Worm (Caenorhabditis elegans) whole organism, L3 larva: ENCODE data around the gene fbxa-78.

Source experiments
- R02D3.7 ChIP-seq: fragments of 150-350 bp; optimal IDR thresholded peaks from 2 replicates; lab custom pipeline; 2014; ENCODE audit warnings: missing biosample characterization, missing genetic modification characterization
- ZK546.5 ChIP-seq: sonication (generic microtip); optimal IDR thresholded peaks from 2 replicates; lab custom pipeline; 2017; ENCODE audit warnings: missing biosample characterization, missing genetic modification characterization
- ceh-16 ChIP-seq: sonication (generic microtip); optimal IDR thresholded peaks from 2 replicates; lab custom pipeline; 2017; ENCODE audit warnings: missing biosample characterization, missing genetic modification characterization
- ceh-28 ChIP-seq: fragments of 150-350 bp; optimal IDR thresholded peaks from 2 replicates; lab custom pipeline; 2014; ENCODE audit warnings: missing biosample characterization, missing genetic modification reagents, missing genetic modification characterization
- egl-27 ChIP-seq: sonication (generic microtip); optimal IDR thresholded peaks from 4 replicates; lab custom pipeline; 2017; ENCODE audit warnings: missing biosample characterization, missing genetic modification reagents, missing genetic modification characterization
- elt-1 ChIP-seq: fragments of 150-350 bp; optimal IDR thresholded peaks from 2 replicates; lab custom pipeline; 2014; ENCODE audit warnings: missing biosample characterization, missing genetic modification characterization
- elt-2 ChIP-seq: sonication (generic microtip); optimal IDR thresholded peaks from 2 replicates; lab custom pipeline; 2016; ENCODE audit warnings: missing genetic modification reagents, mild to moderate bottlenecking, missing genetic modification characterization, missing compliant biosample characterization
- eor-1 ChIP-seq, 2 experiments: fragments of 150-350 bp; optimal IDR thresholded peaks; 2 replicates each; lab custom pipeline; 2014 to 2018; ENCODE audit warnings: missing biosample characterization in 2 of 2, missing genetic modification characterization in 2 of 2
- fos-1 ChIP-seq: fragments of 150-350 bp; optimal IDR thresholded peaks from 2 replicates; lab custom pipeline; 2014; ENCODE audit warnings: missing biosample characterization, missing genetic modification characterization
- hmg-11 ChIP-seq: sonication (generic microtip); optimal IDR thresholded peaks from 2 replicates; lab custom pipeline; 2016; ENCODE audit warnings: missing genetic modification characterization, missing compliant biosample characterization
- jun-1 ChIP-seq: fragments of 150-350 bp; optimal IDR thresholded peaks from 2 replicates; lab custom pipeline; 2014; ENCODE audit warnings: missing biosample characterization, missing genetic modification reagents, missing genetic modification characterization
- lin-15B ChIP-seq: fragments of 150-350 bp; optimal IDR thresholded peaks from 2 replicates; lab custom pipeline; 2014; ENCODE audit warnings: missing biosample characterization, missing genetic modification characterization
- lin-39 ChIP-seq: fragments of 150-350 bp; optimal IDR thresholded peaks from 2 replicates; lab custom pipeline; 2018; ENCODE audit warnings: missing biosample characterization, missing genetic modification reagents, missing genetic modification characterization
- mml-1 ChIP-seq: fragments of 150-350 bp; sonication (generic microtip); optimal IDR thresholded peaks from 3 replicates; lab custom pipeline; 2014; ENCODE audit warnings: missing biosample characterization, missing genetic modification characterization
- nfya-1 ChIP-seq: sonication (generic microtip); optimal IDR thresholded peaks from 2 replicates; lab custom pipeline; 2017; ENCODE audit warnings: missing genetic modification characterization, mild to moderate bottlenecking, missing compliant biosample characterization, antibody characterized with exemption, moderate library complexity; ENCODE audit not compliant: insufficient read depth
- nhr-12 ChIP-seq: fragments of 150-350 bp; optimal IDR thresholded peaks from 2 replicates; lab custom pipeline; 2014; ENCODE audit warnings: missing biosample characterization, missing genetic modification characterization
- nhr-23 ChIP-seq: fragments of 150-350 bp; optimal IDR thresholded peaks from 2 replicates; lab custom pipeline; 2014; ENCODE audit warnings: missing biosample characterization, missing genetic modification reagents, missing genetic modification characterization
- nhr-237 ChIP-seq: fragments of 150-350 bp; optimal IDR thresholded peaks from 2 replicates; lab custom pipeline; 2014; ENCODE audit warnings: missing biosample characterization, missing genetic modification characterization
- nhr-28 ChIP-seq: fragments of 150-350 bp; optimal IDR thresholded peaks from 2 replicates; lab custom pipeline; 2014; ENCODE audit warnings: missing biosample characterization, missing genetic modification characterization
- nhr-43 ChIP-seq: sonication (generic microtip); optimal IDR thresholded peaks from 2 replicates; lab custom pipeline; 2016; ENCODE audit warnings: mild to moderate bottlenecking, missing genetic modification characterization, missing compliant biosample characterization; ENCODE audit not compliant: poor library complexity, severe bottlenecking
- nhr-67 ChIP-seq: fragments of 150-350 bp; optimal IDR thresholded peaks from 2 replicates; lab custom pipeline; 2014; ENCODE audit warnings: missing biosample characterization, missing genetic modification characterization
- nhr-76 ChIP-seq: fragments of 150-350 bp; sonication (generic microtip); optimal IDR thresholded peaks from 5 replicates; lab custom pipeline; 2014; ENCODE audit warnings: missing biosample characterization, missing genetic modification characterization
- pha-4 ChIP-seq: fragments of 150-350 bp; optimal IDR thresholded peaks from 2 replicates; lab custom pipeline; 2014; ENCODE audit warnings: missing biosample characterization, missing genetic modification reagents, missing genetic modification characterization
- pqm-1 ChIP-seq: fragments of 150-350 bp; optimal IDR thresholded peaks from 2 replicates; lab custom pipeline; 2017; ENCODE audit warnings: missing biosample characterization, missing genetic modification characterization, inconsistent platforms
- sea-2 ChIP-seq: fragments of 150-350 bp; sonication (generic microtip); optimal IDR thresholded peaks from 4 replicates; lab custom pipeline; 2014; ENCODE audit warnings: missing biosample characterization, missing genetic modification reagents, missing genetic modification characterization
- skn-1 ChIP-seq: fragments of 150-350 bp; optimal IDR thresholded peaks from 2 replicates; lab custom pipeline; 2014; ENCODE audit warnings: missing biosample characterization, missing genetic modification characterization
- snpc-4 ChIP-seq: fragments of 150-350 bp; optimal IDR thresholded peaks from 2 replicates; lab custom pipeline; 2014; ENCODE audit warnings: missing biosample characterization, missing genetic modification characterization
- tbx-2 ChIP-seq: sonication (generic microtip); optimal IDR thresholded peaks from 2 replicates; lab custom pipeline; 2016; ENCODE audit warnings: mild to moderate bottlenecking, missing genetic modification characterization, missing compliant biosample characterization
- unc-39 ChIP-seq: sonication (generic microtip); optimal IDR thresholded peaks from 4 replicates; lab custom pipeline; 2017; ENCODE audit warnings: missing biosample characterization, missing genetic modification characterization
- ztf-11 ChIP-seq: fragments of 150-350 bp; optimal IDR thresholded peaks from 2 replicates; lab custom pipeline; 2014; ENCODE audit warnings: missing biosample characterization, missing genetic modification characterization

The fbxa-78 gene

ce11 chrIII:1243199-1243598 lies 15.1 kb downstream of the fbxa-78 start, which contains the start of gene fbxa-63:
Gene fbxa-63, plus strand, starts transcription at chrIII:1243508.
- no peak for TF ChIP-seq nhr-67 (tag; lab: Kevin White, UChicago)
- no peak for TF ChIP-seq nhr-237 (tag; lab: Kevin White, UChicago)
- peak; percentile 32 for TF ChIP-seq pqm-1
- no peak for TF ChIP-seq ztf-11 (tag; lab: Kevin White, UChicago)
- peak; percentile 49 for TF ChIP-seq pha-4 (tag; lab: Kevin White, UChicago)
- TF ChIP-seq lin-15B (tag; lab: Kevin White, UChicago) = peak; percentile 14
- peak; percentile 72 for TF ChIP-seq hmg-11 (tag; lab: Kevin White, UChicago)
- no peak for TF ChIP-seq R02D3.7 (tag; lab: Kevin White, UChicago)
- no peak for TF ChIP-seq ceh-16
- peak; percentile 18 for TF ChIP-seq elt-2 (tag; lab: Kevin White, UChicago)
- peak; percentile 48 for TF ChIP-seq nfya-1
- no peak for TF ChIP-seq nhr-12 (tag; lab: Kevin White, UChicago)
- TF ChIP-seq elt-1 = no peak
- TF ChIP-seq mml-1 (tag; lab: Kevin White, UChicago) = no peak

DNA sequence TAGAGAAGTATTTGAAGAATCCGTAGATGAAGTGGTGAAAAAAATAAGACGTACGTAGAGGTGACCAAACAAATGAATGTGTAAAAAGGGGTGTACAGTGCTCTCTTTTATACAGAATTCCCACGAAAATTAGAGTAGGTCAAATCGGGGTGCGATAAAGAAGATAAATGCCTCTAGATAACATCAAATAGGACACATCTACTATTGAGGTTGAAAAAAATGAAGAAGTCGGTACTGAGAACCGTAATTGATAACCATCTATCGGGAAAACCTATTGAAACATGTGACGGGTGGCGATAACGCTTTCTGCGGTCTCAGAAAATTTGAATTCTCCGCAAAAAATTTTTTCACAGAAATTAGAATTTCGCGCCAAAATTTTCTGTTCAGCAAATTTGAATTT lies 19.6 kb downstream of the fbxa-78 start, which contains the start of gene fbxa-61:
fbxa-61 (plus strand) TSS at position 345 of the 400 bp plus-strand sequence.
- TF ChIP-seq nhr-23 (peak; percentile 42), skn-1 (tag; lab: Kevin White, UChicago) (no peak), elt-1 (peak; percentile 88)

DNA sequence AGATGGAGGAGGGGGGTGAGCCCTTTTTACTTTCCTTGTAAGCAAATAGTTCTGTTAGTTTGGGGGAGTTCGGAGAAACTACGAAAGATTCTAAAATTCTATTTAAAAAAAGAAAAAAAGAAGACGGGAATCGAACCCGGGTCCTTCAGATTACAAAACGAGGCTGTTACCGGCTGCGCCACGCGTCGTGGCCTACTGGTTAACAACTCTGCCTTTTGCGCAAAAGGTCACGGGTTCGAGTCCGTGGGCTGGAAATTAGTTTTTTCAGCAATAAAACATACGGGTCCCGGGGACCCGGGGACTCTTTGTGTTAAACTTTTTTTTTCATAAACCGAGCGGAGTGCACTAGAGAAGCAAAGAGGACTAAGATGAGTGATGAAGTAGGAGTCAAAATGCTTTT lies 27.1 kb downstream of the fbxa-78 start:
- TF ChIP-seq elt-1 = no peak
- TF ChIP-seq lin-39 (tag; lab: Kevin White, UChicago) = peak; percentile 20

- TF ChIP-seq nhr-23 = no peak
- TF ChIP-seq nhr-43 = no peak
- TF ChIP-seq unc-39 (tag; lab: Kevin White, UChicago) = no peak
Measured at ce11 chrIII:1230672-1231071, 27.6 kb downstream of the fbxa-78 start.

DNA sequence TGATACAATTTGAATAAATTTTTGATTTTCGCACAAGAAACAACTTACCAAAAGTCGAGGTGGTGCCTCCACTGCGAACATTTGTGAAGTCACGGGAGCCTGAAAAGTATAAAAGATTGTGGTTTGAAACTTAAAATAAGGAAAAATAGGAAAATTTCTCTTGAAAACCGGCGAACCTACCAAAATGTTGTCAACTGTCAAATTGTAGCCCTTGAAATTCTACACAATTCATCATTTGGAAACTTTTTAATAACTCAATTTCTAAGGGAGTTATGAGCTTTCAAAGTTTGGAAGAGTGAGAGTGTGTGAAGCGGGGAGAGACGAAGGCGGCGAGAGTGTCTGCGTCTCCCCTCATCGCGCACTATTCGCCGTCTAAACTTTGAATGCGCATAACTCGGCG lies 28.1 kb downstream of the fbxa-78 start, which contains the start of gene pes-4:
pes-4 (minus strand) TSS at position 101 of the 400 bp plus-strand sequence.
- TF ChIP-seq sea-2 (GFP tag; lab: Kevin White, UChicago) (no peak), skn-1 (tag; lab: Kevin White, UChicago) (no peak), nhr-43 (no peak), unc-39 (tag; lab: Kevin White, UChicago) (no peak), ceh-16 (no peak), egl-27 (tag; lab: Kevin White, UChicago) (no peak), nhr-76 (tag; lab: Kevin White, UChicago) (no peak), eor-1 (tag; optimal IDR thresholded peaks at IDR 0.05; lab: Kevin White, UChicago) (no peak), nhr-28 (tag; lab: Kevin White, UChicago) (no peak)

ce11 chrIII:1229510-1229909 lies 28.7 kb downstream of the fbxa-78 start:
- TF ChIP-seq snpc-4 (tag; lab: Kevin White, UChicago) (no peak), tbx-2 (no peak), ZK546.5 (tag; lab: Kevin White, UChicago) (no peak), elt-1 (no peak), hmg-11 (tag; lab: Kevin White, UChicago) (no peak), nhr-12 (tag; lab: Kevin White, UChicago) (no peak), fos-1 (no peak), nfya-1 (no peak), nhr-67 (tag; lab: Kevin White, UChicago) (no peak), nhr-76 (tag; lab: Kevin White, UChicago) (no peak), ceh-28 (no peak), sea-2 (GFP tag; lab: Kevin White, UChicago) (no peak), jun-1 (no peak), unc-39 (tag; lab: Kevin White, UChicago) (no peak), R02D3.7 (tag; lab: Kevin White, UChicago) (no peak)

- TF ChIP-seq pha-4 (tag; lab: Kevin White, UChicago) (peak; percentile 78), lin-15B (tag; lab: Kevin White, UChicago) (no peak)
Measured at ce11 chrIII:1228593-1228992, 29.7 kb downstream of the fbxa-78 start.
